Worm (Caenorhabditis elegans): ENCODE results near the gene C34H4.2.

ce11 chrIV:1550131-1550530 lies 3.4 kb upstream of the C34H4.2 start, which contains the start of gene C34H4.5:
- no peak for TF ChIP-seq nhr-19 (GFP tag; conservative IDR thresholded peaks at IDR 0.05)
- TF ChIP-seq skn-1 (tag; optimal IDR thresholded peaks at IDR 0.05): no peak
- no peak for TF ChIP-seq pqm-1 (tag; optimal IDR thresholded peaks at IDR 0.05)
- no peak for TF ChIP-seq unc-98 (GFP tag; IDR thresholded peaks at IDR 0.05)
- TF ChIP-seq ztf-11 (tag; optimal IDR thresholded peaks at IDR 0.05): no peak
- no peak for TF ChIP-seq nhr-12 (tag; optimal IDR thresholded peaks at IDR 0.05)
- TF ChIP-seq lin-13 (GFP tag; optimal IDR thresholded peaks at IDR 0.05): no peak
- TF ChIP-seq isw-1 (GFP tag; IDR thresholded peaks at IDR 0.05): no peak
- TF ChIP-seq ces-1 (GFP tag; optimal IDR thresholded peaks at IDR 0.05): no peak
- TF ChIP-seq grh-1 (GFP tag; IDR thresholded peaks at IDR 0.05): no peak
- no peak for TF ChIP-seq nhr-76 (tag; optimal IDR thresholded peaks at IDR 0.05)
